Fruit fly (Drosophila melanogaster): ENCODE data around the gene aux.

aux gene

dm6 chr3R:4266470-4266869, 54.9 kb downstream of the aux start, which contains the start of gene CG1092:
TSS of gene CG1092 (plus strand) at chr3R:4266770.
- TF ChIP-seq Rel (GFP tag; optimal IDR thresholded peaks at IDR 0.05), result no peak
- no peak for TF ChIP-seq Rel (tag; optimal IDR thresholded peaks at IDR 0.05)
- no peak for TF ChIP-seq sage (GFP tag; optimal IDR thresholded peaks at IDR 0.05)
- TF ChIP-seq brk (GFP tag; optimal IDR thresholded peaks at IDR 0.05), result no peak
- TF ChIP-seq usp (GFP tag; optimal IDR thresholded peaks at IDR 0.05), result no peak
- no peak for TF ChIP-seq GATAd (GFP tag; optimal IDR thresholded peaks at IDR 0.05)
- no peak for TF ChIP-seq Hr78 (GFP tag; optimal IDR thresholded peaks at IDR 0.05)
- no peak for TF ChIP-seq br (GFP tag; optimal IDR thresholded peaks at IDR 0.05)
- no peak for TF ChIP-seq Jra (GFP tag; optimal IDR thresholded peaks at IDR 0.05)

- peak; percentile 88 for TF ChIP-seq Dfd (GFP tag; optimal IDR thresholded peaks at IDR 0.05)
- TF ChIP-seq lola (GFP tag; optimal IDR thresholded peaks at IDR 0.05), result no peak
- no peak for TF ChIP-seq Hr83 (GFP tag; optimal IDR thresholded peaks at IDR 0.05; ENCODE audit: poor library complexity, severe bottlenecking)
Observed at dm6 chr3R:4268339-4268738, 56.8 kb downstream of the aux start.
